Fruit fly (Drosophila melanogaster) whole organism, prepupa: ENCODE measurements around the gene CG14441.
A peak's percentile ranks its signal among the peaks of the same experiment; 100 is the strongest.

Experiments
- CG10669 ChIP-seq: fragments of 200-800 bp; sonication (Bioruptor generic); optimal IDR thresholded peaks from 3 replicates; lab custom pipeline; 2018; ENCODE audit warnings: missing biosample characterization, mild to moderate bottlenecking, missing genetic modification characterization, moderate library complexity
- fd59A ChIP-seq: fragments of 200-800 bp; sonication (Bioruptor generic); optimal IDR thresholded peaks from 2 replicates; lab custom pipeline; 2017; ENCODE audit warnings: missing biosample characterization, mild to moderate bottlenecking, missing genetic modification characterization, missing genetic modification reagents
- pdm3 ChIP-seq: fragments of 200-800 bp; sonication (Bioruptor generic); optimal IDR thresholded peaks from 3 replicates; lab custom pipeline; 2016; ENCODE audit warnings: missing biosample characterization, missing genetic modification characterization

DNA sequence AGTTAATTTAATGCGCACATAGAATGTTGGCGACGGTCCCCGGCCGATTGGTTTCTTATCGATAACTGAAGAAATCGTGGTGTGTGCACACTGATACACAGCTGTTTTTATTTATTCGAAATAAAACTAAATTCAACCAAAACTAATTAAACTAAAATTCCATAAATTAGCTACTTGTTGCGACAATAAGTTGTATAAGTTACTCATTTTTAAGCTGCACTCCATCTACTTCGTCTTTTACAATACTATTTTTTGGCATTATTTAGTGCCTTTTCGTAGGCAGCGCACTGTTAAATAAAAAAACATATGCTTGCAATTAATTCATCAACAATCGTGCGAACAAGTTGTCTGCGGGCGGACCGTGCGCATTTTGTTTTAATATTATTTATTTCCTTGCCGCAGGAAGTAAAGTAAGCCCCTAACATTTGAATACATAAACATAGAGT lies 37.9 kb upstream of the CG14441 start, which contains the start of the genes CG3224 and Ctr1A:
- no peak for TF ChIP-seq fd59A (GFP tag; lab: Kevin White, UChicago)
- TF ChIP-seq pdm3, result no peak
- peak; percentile 7 for TF ChIP-seq CG10669 (GFP tag; lab: Kevin White, UChicago)
